Worm (Caenorhabditis elegans) whole organism, L4 larva: ENCODE results near the gene ifa-3.
A peak's percentile ranks its signal among the peaks of the same experiment; 100 is the strongest.

Experiments used
- ZK546.5 ChIP-seq, 2 experiments: sonication (generic microtip); optimal IDR thresholded peaks; 2 replicates each; lab custom pipeline; 2017; ENCODE audit warnings: missing biosample characterization in 2 of 2, missing genetic modification characterization in 2 of 2
- ama-1 ChIP-seq: fragments of 150-350 bp; optimal IDR thresholded peaks from 2 replicates; lab custom pipeline; 2014; ENCODE audit warnings: inconsistent platforms, mixed read lengths
- jun-1 ChIP-seq: fragments of 150-350 bp; optimal IDR thresholded peaks from 2 replicates; lab custom pipeline; 2014; ENCODE audit warnings: missing biosample characterization, missing genetic modification reagents, missing genetic modification characterization
- lin-15B ChIP-seq: fragments of 150-350 bp; sonication (generic microtip); optimal IDR thresholded peaks from 3 replicates; lab custom pipeline; 2014; ENCODE audit warnings: missing biosample characterization, missing genetic modification characterization
- lsy-2 ChIP-seq, 2 experiments: fragments of 150-350 bp in 1 of 2; sonication (generic microtip) in 1 of 2; optimal IDR thresholded peaks; 2 replicates each; lab custom pipeline; 2014 to 2017; ENCODE audit warnings: missing biosample characterization in 2 of 2, missing genetic modification characterization in 2 of 2
- nhr-11 ChIP-seq: fragments of 150-350 bp; optimal IDR thresholded peaks from 2 replicates; lab custom pipeline; 2014; ENCODE audit warnings: missing biosample characterization, missing genetic modification characterization
- nhr-28 ChIP-seq: fragments of 150-350 bp; optimal IDR thresholded peaks from 2 replicates; lab custom pipeline; 2014; ENCODE audit warnings: missing biosample characterization, missing genetic modification characterization
- skn-1 ChIP-seq: fragments of 150-350 bp; optimal IDR thresholded peaks from 2 replicates; lab custom pipeline; 2014; ENCODE audit warnings: missing biosample characterization, missing genetic modification characterization

ce11 chrX:16300422-16300821 lies 30.6 kb upstream of the ifa-3 start:
- TF ChIP-seq lin-15B (tag; lab: Kevin White, UChicago) = no peak
- TF ChIP-seq nhr-28 (tag; lab: Kevin White, UChicago) = peak; percentile 12
- no peak for TF ChIP-seq ZK546.5 (tag; optimal IDR thresholded peaks at IDR 0.05; lab: Kevin White, UChicago)
- no peak for TF ChIP-seq jun-1
- TF ChIP-seq nhr-11 (tag; lab: Kevin White, UChicago) = no peak
- TF ChIP-seq skn-1 (tag; lab: Kevin White, UChicago) = no peak
- TF ChIP-seq ama-1 (lab: Kevin White, UChicago) = no peak
- no peak for TF ChIP-seq lsy-2 (tag; optimal IDR thresholded peaks at IDR 0.05; lab: Kevin White, UChicago)
